Fruit fly (Drosophila melanogaster): ENCODE results near the gene CG46320.

dm6 chr3L:5634188-5634894 is 29.6 kb upstream of the CG46320 start:
- TF ChIP-seq Abd-B (GFP tag; optimal IDR thresholded peaks at IDR 0.05), result no peak
- no peak for TF ChIP-seq CG12104 (GFP tag; optimal IDR thresholded peaks at IDR 0.05)
- no peak for TF ChIP-seq Fer1 (GFP tag; optimal IDR thresholded peaks at IDR 0.05)
- peak; percentile 58 for TF ChIP-seq Blimp-1 (GFP tag; optimal IDR thresholded peaks at IDR 0.05)
- peak; percentile 17; the same call in 1 of the 2 replicates for TF ChIP-seq vvl (GFP tag; IDR thresholded peaks at IDR 0.05)
- no peak for TF ChIP-seq pan (optimal IDR thresholded peaks at IDR 0.05)
- TF ChIP-seq pan (GFP tag; optimal IDR thresholded peaks at IDR 0.05 in 1 of 2, IDR thresholded peaks at IDR 0.05 in 1 of 2), result no peak
- TF ChIP-seq z (GFP tag; IDR thresholded peaks at IDR 0.05), result peak; percentile 40; the same call in 1 of the 3 replicates
